Worm (Caenorhabditis elegans) whole organism, L3 larva: ENCODE measurements around the gene B0416.10.

Experiments used
- egl-5 ChIP-seq: fragments of 150-350 bp; optimal IDR thresholded peaks from 2 replicates; lab custom pipeline; 2017; ENCODE audit warnings: missing biosample characterization, missing genetic modification reagents, missing genetic modification characterization, inconsistent platforms
- elt-1 ChIP-seq: fragments of 150-350 bp; optimal IDR thresholded peaks from 2 replicates; lab custom pipeline; 2014; ENCODE audit warnings: missing biosample characterization, missing genetic modification characterization
- fkh-2 ChIP-seq: fragments of 150-350 bp; optimal IDR thresholded peaks from 2 replicates; lab custom pipeline; 2014; ENCODE audit warnings: missing biosample characterization, missing genetic modification reagents, missing genetic modification characterization
- jun-1 ChIP-seq: fragments of 150-350 bp; optimal IDR thresholded peaks from 2 replicates; lab custom pipeline; 2014; ENCODE audit warnings: missing biosample characterization, missing genetic modification reagents, missing genetic modification characterization
- lin-15B ChIP-seq: fragments of 150-350 bp; optimal IDR thresholded peaks from 2 replicates; lab custom pipeline; 2014; ENCODE audit warnings: missing biosample characterization, missing genetic modification characterization
- lin-39 ChIP-seq: fragments of 150-350 bp; optimal IDR thresholded peaks from 2 replicates; lab custom pipeline; 2018; ENCODE audit warnings: missing biosample characterization, missing genetic modification reagents, missing genetic modification characterization
- lsy-12 ChIP-seq: sonication (generic microtip); optimal IDR thresholded peaks from 2 replicates; lab custom pipeline; 2016; ENCODE audit warnings: mild to moderate bottlenecking, missing genetic modification characterization, missing compliant biosample characterization
- mdl-1 ChIP-seq: fragments of 150-350 bp; optimal IDR thresholded peaks from 2 replicates; lab custom pipeline; 2014; ENCODE audit warnings: missing biosample characterization, missing genetic modification characterization
- nhr-11 ChIP-seq: fragments of 150-350 bp; optimal IDR thresholded peaks from 2 replicates; lab custom pipeline; 2014; ENCODE audit warnings: missing biosample characterization, missing genetic modification characterization
- nhr-237 ChIP-seq: fragments of 150-350 bp; optimal IDR thresholded peaks from 2 replicates; lab custom pipeline; 2014; ENCODE audit warnings: missing biosample characterization, missing genetic modification characterization
- pha-4 ChIP-seq: fragments of 150-350 bp; optimal IDR thresholded peaks from 2 replicates; lab custom pipeline; 2014; ENCODE audit warnings: missing biosample characterization, missing genetic modification reagents, missing genetic modification characterization
- tbx-2 ChIP-seq: sonication (generic microtip); optimal IDR thresholded peaks from 2 replicates; lab custom pipeline; 2016; ENCODE audit warnings: mild to moderate bottlenecking, missing genetic modification characterization, missing compliant biosample characterization
- ztf-11 ChIP-seq: fragments of 150-350 bp; optimal IDR thresholded peaks from 2 replicates; lab custom pipeline; 2014; ENCODE audit warnings: missing biosample characterization, missing genetic modification characterization
- ztf-4 ChIP-seq: fragments of 150-350 bp; optimal IDR thresholded peaks from 2 replicates; lab custom pipeline; 2014; ENCODE audit warnings: missing biosample characterization, missing genetic modification characterization

- TF ChIP-seq nhr-11 (tag; lab: Kevin White, UChicago): no peak
- no peak for TF ChIP-seq lin-15B (tag; lab: Kevin White, UChicago)
- TF ChIP-seq ztf-11: no peak
- TF ChIP-seq elt-1 (tag; lab: Kevin White, UChicago): no peak
- TF ChIP-seq lsy-12: no peak
- no peak for TF ChIP-seq pha-4 (tag; lab: Kevin White, UChicago)
- TF ChIP-seq nhr-237 (tag; lab: Kevin White, UChicago): no peak
- no peak for TF ChIP-seq fkh-2 (tag; lab: Kevin White, UChicago)
- TF ChIP-seq egl-5: no peak
- TF ChIP-seq ztf-4 (tag; lab: Kevin White, UChicago): no peak
- TF ChIP-seq jun-1: no peak
- TF ChIP-seq lin-39 (tag; lab: Kevin White, UChicago): no peak
- no peak for TF ChIP-seq mdl-1 (tag; lab: Kevin White, UChicago)
- no peak for TF ChIP-seq tbx-2
These were observed 10.2 kb downstream of the B0416.10 start, which contains the start of gene F18G5.6 for ce11 chrX:9264231-9264630.
